Worm (Caenorhabditis elegans) whole organism, L1 larva: ENCODE measurements around the gene vha-2.

Experiments used
- ces-1 ChIP-seq: fragments of 150-350 bp; optimal IDR thresholded peaks from 2 replicates; lab custom pipeline; 2014; ENCODE audit warnings: missing biosample characterization, missing genetic modification reagents, missing genetic modification characterization
- efl-1 ChIP-seq, 4 experiments: fragments of 150-350 bp; optimal IDR thresholded peaks in 3 of 4; peaks in 1 of 4; 1 replicate in 1 of 4; 2 replicates in 3 of 4; lab custom pipeline; 2014; ENCODE audit warnings: missing biosample characterization in 2 of 4, missing genetic modification characterization in 2 of 4, missing genetic modification reagents in 2 of 4
- fos-1 ChIP-seq: fragments of 150-350 bp; optimal IDR thresholded peaks from 2 replicates; lab custom pipeline; 2014; ENCODE audit warnings: missing biosample characterization, missing genetic modification characterization
- hpl-2 ChIP-seq: fragments of 150-350 bp; optimal IDR thresholded peaks from 2 replicates; lab custom pipeline; 2014; ENCODE audit warnings: missing biosample characterization, missing genetic modification reagents, missing genetic modification characterization
- nhr-20 ChIP-seq: sonication (generic microtip); optimal IDR thresholded peaks from 2 replicates; lab custom pipeline; 2016; ENCODE audit warnings: mild to moderate bottlenecking, missing genetic modification characterization, missing compliant biosample characterization
- nhr-237 ChIP-seq: fragments of 150-350 bp; optimal IDR thresholded peaks from 2 replicates; lab custom pipeline; 2014; ENCODE audit warnings: missing biosample characterization, missing genetic modification characterization
- nhr-77 ChIP-seq: fragments of 150-350 bp; optimal IDR thresholded peaks from 2 replicates; lab custom pipeline; 2014; ENCODE audit warnings: missing biosample characterization, missing genetic modification characterization
- pqm-1 ChIP-seq: sonication (generic microtip); optimal IDR thresholded peaks from 3 replicates; lab custom pipeline; 2017; ENCODE audit warnings: missing biosample characterization, missing genetic modification characterization
- unc-86 ChIP-seq: sonication (generic microtip); optimal IDR thresholded peaks from 2 replicates; lab custom pipeline; 2016; ENCODE audit warnings: missing genetic modification characterization, missing compliant biosample characterization
- zip-4 ChIP-seq: fragments of 200-800 bp; sonication (Bioruptor generic); optimal IDR thresholded peaks from 2 replicates; lab custom pipeline; 2018; ENCODE audit warnings: mild to moderate bottlenecking, missing genetic modification characterization, moderate library complexity, missing compliant biosample characterization

- TF ChIP-seq nhr-77 (tag; lab: Kevin White, UChicago) (no peak), pqm-1 (tag; lab: Kevin White, UChicago) (no peak), zip-4 (GFP tag; lab: Kevin White, UChicago) (no peak), ces-1 (no peak), efl-1 (optimal IDR thresholded peaks at IDR 0.05; lab: Kevin White, UChicago) (no peak), efl-1 (GFP tag; optimal IDR thresholded peaks at IDR 0.05 in 1 of 2; lab: Kevin White, UChicago) (peak in 1 of 2 experiments; percentile 73), fos-1 (tag; lab: Kevin White, UChicago) (no peak), nhr-20 (tag; lab: Kevin White, UChicago) (no peak), hpl-2 (no peak), nhr-237 (tag; lab: Kevin White, UChicago) (no peak), unc-86 (tag; lab: Kevin White, UChicago) (no peak)
Observed at ce11 chrIII:9768023-9768422, 13.9 kb upstream of the vha-2 start.
